Fruit fly (Drosophila melanogaster) whole organism, embryonic: ENCODE results near the gene stck.

Experiments used
- Atf-2 ChIP-seq: fragments of 200-800 bp; sonication (Bioruptor generic); optimal IDR thresholded peaks from 2 replicates; lab custom pipeline; 2016; ENCODE audit warnings: missing biosample characterization, missing genetic modification characterization
- B-H1 ChIP-seq: fragments of 200-800 bp; sonication (Bioruptor generic); IDR thresholded peaks from 3 replicates; pipeline ENCODE4 v1.3.6; 2022; ENCODE audit warnings: missing biosample characterization, missing genetic modification characterization
- CG10366 ChIP-seq: fragments of 200-800 bp; sonication (Bioruptor generic); IDR thresholded peaks from 2 replicates; pipeline ENCODE4 v1.3.6; 2022; ENCODE audit warnings: missing biosample characterization, missing genetic modification characterization
- CG10462 ChIP-seq: fragments of 200-800 bp; sonication (Bioruptor generic); optimal IDR thresholded peaks from 2 replicates; lab custom pipeline; 2016; ENCODE audit warnings: missing biosample characterization, missing genetic modification characterization
- CG11085 ChIP-seq: fragments of 200-800 bp; sonication (Bioruptor generic); IDR thresholded peaks from 2 replicates; pipeline ENCODE4 v1.3.6; 2022; ENCODE audit warnings: missing biosample characterization, missing genetic modification characterization
- CG12942 ChIP-seq: fragments of 200-800 bp; sonication (Bioruptor generic); optimal IDR thresholded peaks from 3 replicates; lab custom pipeline; 2016; ENCODE audit warnings: missing biosample characterization, missing genetic modification characterization
- CG13775 ChIP-seq: fragments of 200-800 bp; sonication (Bioruptor generic); optimal IDR thresholded peaks from 3 replicates; lab custom pipeline; 2017; ENCODE audit warnings: missing biosample characterization, mild to moderate bottlenecking, missing genetic modification characterization
- CG15514 ChIP-seq: fragments of 200-800 bp; sonication (Bioruptor generic); optimal IDR thresholded peaks from 3 replicates; lab custom pipeline; 2017; ENCODE audit warnings: missing biosample characterization, missing genetic modification characterization, mild to moderate bottlenecking, moderate library complexity, missing genetic modification reagents
- CG1602 ChIP-seq: fragments of 200-800 bp; sonication (Bioruptor generic); optimal IDR thresholded peaks from 3 replicates; lab custom pipeline; 2016; ENCODE audit warnings: missing biosample characterization, missing genetic modification characterization
- CG2116 ChIP-seq: fragments of 200-800 bp; sonication (Bioruptor generic); optimal IDR thresholded peaks from 3 replicates; lab custom pipeline; 2018; ENCODE audit warnings: missing biosample characterization, mild to moderate bottlenecking, missing genetic modification characterization
- CG2129 ChIP-seq: fragments of 200-800 bp; sonication (Bioruptor generic); IDR thresholded peaks from 2 replicates; pipeline ENCODE4 v1.3.6; 2022; ENCODE audit warnings: missing biosample characterization, missing genetic modification characterization; ENCODE audit not compliant: partially characterized antibody
- CG2199 ChIP-seq: fragments of 200-800 bp; sonication (Bioruptor generic); IDR thresholded peaks from 3 replicates; pipeline ENCODE4 v1.3.6; 2022; ENCODE audit warnings: missing biosample characterization, missing genetic modification characterization
- CG2712 ChIP-seq: fragments of 200-800 bp; optimal IDR thresholded peaks from 3 replicates; lab custom pipeline; 2019; ENCODE audit warnings: missing biosample characterization, mild to moderate bottlenecking, missing genetic modification characterization, moderate library complexity
- CG31441 ChIP-seq: fragments of 200-800 bp; sonication (Bioruptor generic); IDR thresholded peaks from 2 replicates; pipeline ENCODE4 v1.3.6; 2022; ENCODE audit warnings: missing biosample characterization, missing genetic modification characterization
- CG3163 ChIP-seq: fragments of 200-800 bp; sonication (Bioruptor generic); optimal IDR thresholded peaks from 3 replicates; lab custom pipeline; 2016; ENCODE audit warnings: missing biosample characterization, missing genetic modification characterization
- CG3838 ChIP-seq: fragments of 200-800 bp; sonication (Bioruptor generic); optimal IDR thresholded peaks from 3 replicates; lab custom pipeline; 2016; ENCODE audit warnings: missing biosample characterization, missing genetic modification characterization
- CG42726 ChIP-seq: fragments of 200-800 bp; sonication (Bioruptor generic); IDR thresholded peaks from 2 replicates; pipeline ENCODE4 v1.3.6; 2022; ENCODE audit warnings: missing biosample characterization, missing genetic modification characterization; ENCODE audit not compliant: partially characterized antibody
- CG4282 ChIP-seq: fragments of 200-800 bp; sonication (Bioruptor generic); optimal IDR thresholded peaks from 2 replicates; lab custom pipeline; 2016; ENCODE audit warnings: missing biosample characterization, missing genetic modification characterization
- CG4424 ChIP-seq: fragments of 200-800 bp; sonication (Bioruptor generic); optimal IDR thresholded peaks from 3 replicates; lab custom pipeline; 2016; ENCODE audit warnings: missing biosample characterization, missing genetic modification characterization
- CG5953 ChIP-seq: fragments of 200-800 bp; sonication (Bioruptor generic); IDR thresholded peaks from 2 replicates; pipeline ENCODE4 v1.3.6; 2022; ENCODE audit warnings: missing biosample characterization, missing genetic modification characterization
- CG6854 ChIP-seq: fragments of 200-800 bp; sonication (Bioruptor generic); optimal IDR thresholded peaks from 3 replicates; lab custom pipeline; 2017; ENCODE audit warnings: missing biosample characterization, mild to moderate bottlenecking, missing genetic modification characterization
- CG7786 ChIP-seq: fragments of 200-800 bp; sonication (Bioruptor generic); optimal IDR thresholded peaks from 2 replicates; lab custom pipeline; 2016; ENCODE audit warnings: missing biosample characterization, missing genetic modification characterization
- CG7963 ChIP-seq: fragments of 200-800 bp; sonication (Bioruptor generic); IDR thresholded peaks from 3 replicates; pipeline ENCODE4 v1.3.6; 2022; ENCODE audit warnings: missing biosample characterization, missing genetic modification characterization; ENCODE audit not compliant: partially characterized antibody
- CG8944 ChIP-seq: fragments of 200-800 bp; sonication (Bioruptor generic); optimal IDR thresholded peaks from 3 replicates; lab custom pipeline; 2016; ENCODE audit warnings: missing biosample characterization, missing genetic modification characterization
- Doc3 ChIP-seq: fragments of 200-800 bp; sonication (Bioruptor generic); IDR thresholded peaks from 3 replicates; pipeline ENCODE4 v1.3.6; 2022; ENCODE audit warnings: missing biosample characterization, missing genetic modification characterization; ENCODE audit not compliant: partially characterized antibody
- H15 ChIP-seq: fragments of 200-800 bp; sonication (Bioruptor generic); IDR thresholded peaks from 3 replicates; pipeline ENCODE4 v1.3.6; 2022; ENCODE audit warnings: missing biosample characterization, missing genetic modification characterization
- HmgZ ChIP-seq: fragments of 200-800 bp; sonication (Bioruptor generic); optimal IDR thresholded peaks from 2 replicates; lab custom pipeline; 2018; ENCODE audit warnings: missing biosample characterization, mild to moderate bottlenecking, missing genetic modification characterization
- Hr3 ChIP-seq: fragments of 200-800 bp; sonication (Bioruptor generic); optimal IDR thresholded peaks from 3 replicates; lab custom pipeline; 2016; ENCODE audit warnings: missing biosample characterization, missing genetic modification characterization
- Mrtf ChIP-seq: fragments of 200-800 bp; sonication (Bioruptor generic); IDR thresholded peaks from 3 replicates; pipeline ENCODE4 v1.3.6; 2022; ENCODE audit warnings: missing biosample characterization, missing genetic modification characterization
- Nf-YA ChIP-seq: fragments of 200-800 bp; sonication (Bioruptor generic); IDR thresholded peaks from 2 replicates; pipeline ENCODE4 v1.3.6; 2022; ENCODE audit warnings: missing biosample characterization, missing genetic modification characterization
- Oaz ChIP-seq: fragments of 200-800 bp; sonication (Bioruptor generic); IDR thresholded peaks from 2 replicates; pipeline ENCODE4 v1.3.6; 2022; ENCODE audit warnings: missing biosample characterization, missing genetic modification characterization
- PHDP ChIP-seq: fragments of 200-800 bp; sonication (Bioruptor generic); optimal IDR thresholded peaks from 3 replicates; lab custom pipeline; 2018; ENCODE audit warnings: missing biosample characterization, mild to moderate bottlenecking, missing genetic modification characterization, moderate library complexity
- Rfx ChIP-seq: fragments of 200-800 bp; sonication (Bioruptor generic); IDR thresholded peaks from 2 replicates; pipeline ENCODE4 v1.3.6; 2022; ENCODE audit warnings: missing biosample characterization, missing genetic modification characterization
- Sry-β ChIP-seq: fragments of 200-800 bp; sonication (Bioruptor generic); optimal IDR thresholded peaks from 2 replicates; lab custom pipeline; 2018; ENCODE audit warnings: missing biosample characterization, mild to moderate bottlenecking, missing genetic modification characterization, moderate library complexity
- ase ChIP-seq: fragments of 200-800 bp; sonication (Bioruptor generic); IDR thresholded peaks from 3 replicates; pipeline ENCODE4 v1.3.6; 2022; ENCODE audit warnings: missing biosample characterization, missing genetic modification characterization
- cato ChIP-seq: fragments of 200-800 bp; sonication (Bioruptor generic); optimal IDR thresholded peaks from 2 replicates; lab custom pipeline; 2016; ENCODE audit warnings: missing biosample characterization, missing genetic modification characterization, borderline replicate concordance
- da ChIP-seq: fragments of 200-800 bp; sonication (Bioruptor generic); optimal IDR thresholded peaks from 2 replicates; lab custom pipeline; 2016; ENCODE audit warnings: missing biosample characterization, missing genetic modification characterization
- dimm ChIP-seq: fragments of 200-800 bp; sonication (Bioruptor generic); IDR thresholded peaks from 2 replicates; pipeline ENCODE4 v1.3.6; 2022; ENCODE audit warnings: missing biosample characterization, missing genetic modification characterization
- dmrt99B ChIP-seq: fragments of 200-800 bp; sonication (Bioruptor generic); optimal IDR thresholded peaks from 2 replicates; lab custom pipeline; 2018; ENCODE audit warnings: missing biosample characterization, mild to moderate bottlenecking, missing genetic modification characterization, moderate library complexity
- fd96Cb ChIP-seq: fragments of 200-800 bp; sonication (Bioruptor generic); optimal IDR thresholded peaks from 2 replicates; lab custom pipeline; 2018; ENCODE audit warnings: missing biosample characterization, mild to moderate bottlenecking, missing genetic modification characterization, moderate library complexity
- gcm2 ChIP-seq: fragments of 200-800 bp; sonication (Bioruptor generic); optimal IDR thresholded peaks from 2 replicates; lab custom pipeline; 2016; ENCODE audit warnings: missing biosample characterization, missing genetic modification characterization
- klu ChIP-seq: fragments of 200-800 bp; sonication (Bioruptor generic); IDR thresholded peaks from 2 replicates; pipeline ENCODE4 v1.3.6; 2022; ENCODE audit warnings: missing biosample characterization, missing genetic modification characterization
- kni ChIP-seq: fragments of 200-800 bp; sonication (Bioruptor generic); optimal IDR thresholded peaks from 3 replicates; lab custom pipeline; 2017; ENCODE audit warnings: mild to moderate bottlenecking, missing biosample characterization, missing genetic modification reagents, missing genetic modification characterization
- lmd ChIP-seq: fragments of 200-800 bp; sonication (Bioruptor generic); IDR thresholded peaks from 2 replicates; pipeline ENCODE4 v1.3.6; 2022; ENCODE audit warnings: missing biosample characterization, missing genetic modification characterization
- odd ChIP-seq: fragments of 200-800 bp; sonication (Bioruptor generic); optimal IDR thresholded peaks from 2 replicates; lab custom pipeline; 2017; ENCODE audit warnings: missing biosample characterization, mild to moderate bottlenecking, missing genetic modification characterization
- psq ChIP-seq: fragments of 200-800 bp; sonication (Bioruptor generic); optimal IDR thresholded peaks from 2 replicates; lab custom pipeline; 2017; ENCODE audit warnings: missing biosample characterization, missing genetic modification characterization
- salm ChIP-seq: fragments of 200-800 bp; sonication (Bioruptor generic); optimal IDR thresholded peaks from 2 replicates; lab custom pipeline; 2018; ENCODE audit warnings: missing biosample characterization, mild to moderate bottlenecking, missing genetic modification characterization
- sqz ChIP-seq: fragments of 200-800 bp; sonication (Bioruptor generic); optimal IDR thresholded peaks from 3 replicates; lab custom pipeline; 2018; ENCODE audit warnings: missing biosample characterization, mild to moderate bottlenecking, missing genetic modification characterization
- vvl ChIP-seq: fragments of 200-800 bp; sonication (Bioruptor generic); IDR thresholded peaks from 2 replicates; pipeline ENCODE4 v1.3.6; 2022; ENCODE audit warnings: missing biosample characterization, missing genetic modification characterization
- zf30C ChIP-seq: fragments of 200-800 bp; sonication (Bioruptor generic); optimal IDR thresholded peaks from 3 replicates; lab custom pipeline; 2018; ENCODE audit warnings: missing biosample characterization, mild to moderate bottlenecking, missing genetic modification characterization

The stck gene

DNA sequence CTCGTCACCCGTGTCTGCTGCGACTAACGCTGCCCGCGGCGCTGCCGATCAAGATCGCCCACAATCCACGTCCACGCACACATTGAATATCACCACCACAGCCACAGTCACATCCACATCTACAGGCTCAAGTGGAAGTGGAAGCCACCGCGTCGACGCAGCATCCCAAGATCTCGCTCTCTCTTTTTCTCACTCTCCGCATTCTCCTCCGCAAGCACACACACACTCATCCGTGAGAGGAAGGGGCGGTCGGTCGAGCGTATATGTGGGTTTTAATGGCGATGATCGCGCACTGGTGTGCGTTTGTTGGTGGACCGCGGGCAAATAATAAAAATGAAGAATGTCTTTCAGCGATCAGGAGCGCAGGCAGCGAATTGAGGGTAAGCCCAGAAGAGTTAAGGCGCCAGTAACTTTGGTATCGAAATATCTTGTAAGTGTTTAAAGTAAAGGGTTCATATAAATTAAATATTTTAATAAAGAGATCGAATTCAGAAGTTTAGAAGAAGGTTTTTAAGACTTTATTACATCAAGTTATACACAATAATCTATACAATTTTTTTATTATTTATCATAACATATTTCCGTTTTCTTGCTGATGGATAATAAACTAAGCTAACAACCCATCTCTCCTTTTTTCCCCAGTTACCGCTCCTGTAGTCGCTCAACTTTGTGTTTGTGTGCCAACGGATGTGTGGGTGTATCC, 22.9 kb upstream of the stck start, which contains the start of gene Poxm (continued):
- TF ChIP-seq sqz (GFP tag; lab: Kevin White, UChicago) (peak; percentile 90), CG12942 (peak; percentile 77), CG7786 (GFP tag; lab: Kevin White, UChicago) (peak; percentile 26), da (GFP tag; lab: Kevin White, UChicago) (no peak), Nf-YA (GFP tag; lab: Robert Waterston, UW) (peak; percentile 21; the same call in 1 of the 2 replicates), Rfx (GFP tag; lab: Robert Waterston, UW) (peak; percentile 86), CG5953 (GFP tag; lab: Robert Waterston, UW) (0 out of 2 replicates have a peak, but pooled peaks have one; percentile 42), CG15514 (GFP tag; lab: Kevin White, UChicago) (peak; percentile 21), dmrt99B (tag; lab: Kevin White, UChicago) (peak; percentile 95), cato (GFP tag; lab: Kevin White, UChicago) (peak; percentile 89), CG4282 (GFP tag; lab: Kevin White, UChicago) (no peak), Doc3 (GFP tag; lab: Robert Waterston, UW) (no peak), CG2712 (tag; lab: Kevin White, UChicago) (peak; percentile 96), CG13775 (GFP tag; lab: Kevin White, UChicago) (peak; percentile 87), dimm (GFP tag; lab: Robert Waterston, UW) (peak; percentile 55; the same call in 1 of the 2 replicates), CG2116 (peak; percentile 40), HmgZ (tag; lab: Kevin White, UChicago) (peak; percentile 38), odd (GFP tag; lab: Kevin White, UChicago) (peak; percentile 81), CG31441 (peak; percentile 95), H15 (GFP tag; lab: Robert Waterston, UW) (peak; percentile 84), CG6854 (peak; percentile 70), CG8944 (GFP tag; lab: Kevin White, UChicago) (peak; percentile 40), CG10366 (GFP tag; lab: Robert Waterston, UW) (peak; percentile 79), CG3838 (GFP tag; lab: Kevin White, UChicago) (peak; percentile 3), klu (peak; percentile 84), CG3163 (GFP tag; lab: Kevin White, UChicago) (no peak), CG4424 (GFP tag; lab: Kevin White, UChicago) (peak; percentile 95), psq (peak; percentile 71), gcm2 (GFP tag; lab: Kevin White, UChicago) (peak; percentile 61), Oaz (peak; percentile 78), CG2129 (GFP tag; lab: Robert Waterston, UW) (no peak), fd96Cb (tag; lab: Kevin White, UChicago) (peak; percentile 95), CG42726 (GFP tag; lab: Robert Waterston, UW) (no peak), ase (GFP tag; lab: Robert Waterston, UW) (peak; percentile 79), PHDP (tag; lab: Kevin White, UChicago) (peak; percentile 85), kni (GFP tag; lab: Kevin White, UChicago) (peak; percentile 52), lmd (GFP tag; lab: Robert Waterston, UW) (peak; percentile 94), zf30C (GFP tag; lab: Kevin White, UChicago) (no peak), CG10462 (GFP tag; lab: Kevin White, UChicago) (peak; percentile 84), Atf-2 (peak; percentile 68), B-H1 (GFP tag; lab: Robert Waterston, UW) (peak; percentile 81; the same call in 2 of the 3 replicates), vvl (GFP tag; lab: Robert Waterston, UW) (peak; percentile 89), Sry-β (GFP tag; lab: Kevin White, UChicago) (peak; percentile 32), salm (tag; lab: Kevin White, UChicago) (peak; percentile 77), CG1602 (peak; percentile 92), CG7963 (GFP tag; lab: Robert Waterston, UW) (no peak), Hr3 (GFP tag; lab: Kevin White, UChicago) (peak; percentile 94), CG11085 (GFP tag; lab: Robert Waterston, UW) (peak; percentile 57), CG2199 (GFP tag; lab: Robert Waterston, UW) (0 out of 3 replicates have a peak, but pooled peaks have one; percentile 10), Mrtf (peak; percentile 85; the same call in 2 of the 3 replicates)
